Fruit fly (Drosophila melanogaster): Measurements from ENCODE around the gene ND-15.

ND-15 gene

DNA sequence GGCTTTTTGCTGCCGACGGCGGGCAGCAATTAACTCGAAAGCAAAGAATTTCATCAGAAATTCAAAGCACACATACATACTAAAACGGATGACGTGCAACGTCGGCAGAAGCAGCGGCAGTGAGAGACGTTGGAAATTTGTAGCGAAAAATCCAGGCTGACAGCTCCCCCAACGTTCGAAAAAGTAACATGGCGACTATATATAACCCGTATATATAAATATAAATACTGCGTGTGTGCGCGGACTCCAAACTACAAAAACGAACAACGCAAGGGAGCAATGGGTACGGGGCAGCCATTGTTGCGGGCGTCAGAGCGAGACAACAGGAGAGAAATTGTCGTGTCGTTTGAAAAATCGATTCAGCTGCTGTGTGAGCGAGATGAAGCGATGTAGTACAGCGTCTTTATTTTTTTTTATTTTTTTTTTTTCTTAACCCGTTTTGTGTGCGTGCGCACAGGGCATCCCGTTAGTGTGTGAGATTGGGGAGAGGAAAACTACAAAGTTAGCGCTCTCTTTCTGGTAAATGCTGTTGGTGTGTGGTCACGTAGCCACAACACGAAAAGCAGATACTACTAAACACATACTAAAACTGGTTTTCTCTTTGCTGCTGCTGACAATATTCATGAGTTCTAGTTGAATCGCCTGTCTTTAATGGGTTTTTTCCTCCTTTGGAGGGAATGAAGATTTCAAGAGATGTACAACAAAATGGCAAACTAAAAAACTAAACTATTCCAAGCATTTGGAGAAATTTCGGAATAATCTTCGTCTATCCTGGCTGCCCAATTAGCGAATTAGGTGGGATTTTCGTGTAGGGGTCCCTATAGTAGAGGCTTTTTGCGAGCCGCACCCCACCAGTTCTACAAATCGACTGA, 46.3 kb downstream of the ND-15 start (continued):
- TF ChIP-seq Hmr (GFP tag; optimal IDR thresholded peaks at IDR 0.05) (peak; percentile 68), sima (GFP tag; optimal IDR thresholded peaks at IDR 0.05) (no peak), CG8765 (GFP tag; IDR thresholded peaks at IDR 0.05) (no peak), CG18011 (GFP tag; optimal IDR thresholded peaks at IDR 0.05) (no peak), wek (GFP tag; optimal IDR thresholded peaks at IDR 0.05) (no peak), unc-4 (GFP tag; IDR thresholded peaks at IDR 0.05; ENCODE audit: partially characterized antibody) (no peak), ssp (GFP tag; IDR thresholded peaks at IDR 0.05) (no peak), CG4360 (GFP tag; IDR thresholded peaks at IDR 0.05) (no peak), CG17568 (GFP tag; optimal IDR thresholded peaks at IDR 0.05) (peak; percentile 52), insv (GFP tag; optimal IDR thresholded peaks at IDR 0.05) (peak in 1 of 2 experiments; percentile 27), Hr51 (GFP tag; optimal IDR thresholded peaks at IDR 0.05) (peak in 1 of 2 experiments; percentile 25), CG7357 (GFP tag; IDR thresholded peaks at IDR 0.05) (no peak), Sry-β (GFP tag; optimal IDR thresholded peaks at IDR 0.05) (no peak), cad (GFP tag; optimal IDR thresholded peaks at IDR 0.05) (no peak), B-H2 (GFP tag; optimal IDR thresholded peaks at IDR 0.05) (peak; percentile 95), ranshi (GFP tag; IDR thresholded peaks at IDR 0.05) (no peak), CG4424 (GFP tag; optimal IDR thresholded peaks at IDR 0.05) (peak; percentile 52), CG10462 (GFP tag; optimal IDR thresholded peaks at IDR 0.05) (no peak), Pdp1 (GFP tag; optimal IDR thresholded peaks at IDR 0.05) (peak; percentile 9 to 47), eyg (GFP tag; optimal IDR thresholded peaks at IDR 0.05) (no peak), CG6689 (GFP tag; IDR thresholded peaks at IDR 0.05) (no peak), CG14050 (GFP tag; IDR thresholded peaks at IDR 0.05) (no peak), ara (GFP tag; IDR thresholded peaks at IDR 0.05) (no peak), abd-A (tag; optimal IDR thresholded peaks at IDR 0.05) (peak; percentile 99), danr (GFP tag; IDR thresholded peaks at IDR 0.05) (no peak), CG3847 (GFP tag; IDR thresholded peaks at IDR 0.05) (no peak), Optix (GFP tag; IDR thresholded peaks at IDR 0.05) (no peak), CG15073 (GFP tag; optimal IDR thresholded peaks at IDR 0.05) (no peak), NfI (GFP tag; optimal IDR thresholded peaks at IDR 0.05) (peak; percentile 18), trem (tag; optimal IDR thresholded peaks at IDR 0.05) (no peak), BtbVII (GFP tag; optimal IDR thresholded peaks at IDR 0.05) (peak; percentile 43), CG8944 (GFP tag; optimal IDR thresholded peaks at IDR 0.05) (no peak), CG10147 (GFP tag; optimal IDR thresholded peaks at IDR 0.05) (peak; percentile 62), CrebB (tag; optimal IDR thresholded peaks at IDR 0.05) (peak; percentile 60), CG2889 (GFP tag; IDR thresholded peaks at IDR 0.05) (no peak), NFAT (GFP tag; IDR thresholded peaks at IDR 0.05) (no peak), zfh2 (GFP tag; optimal IDR thresholded peaks at IDR 0.05) (no peak), tio (GFP tag; optimal IDR thresholded peaks at IDR 0.05) (no peak), CG9215 (GFP tag; IDR thresholded peaks at IDR 0.05) (no peak), toy (GFP tag; IDR thresholded peaks at IDR 0.05) (no peak), stwl (tag; optimal IDR thresholded peaks at IDR 0.05) (no peak), sisA (GFP tag; IDR thresholded peaks at IDR 0.05) (no peak), Mes4 (GFP tag; optimal IDR thresholded peaks at IDR 0.05) (peak; percentile 40), ATbp (GFP tag; optimal IDR thresholded peaks at IDR 0.05) (no peak), dati (GFP tag; IDR thresholded peaks at IDR 0.05) (no peak), HmgZ (tag; optimal IDR thresholded peaks at IDR 0.05) (peak; percentile 78), schlank (tag; optimal IDR thresholded peaks at IDR 0.05) (no peak), pros (GFP tag; optimal IDR thresholded peaks at IDR 0.05) (peak; percentile 99), CG30020 (tag; optimal IDR thresholded peaks at IDR 0.05) (no peak), Dll (GFP tag; IDR thresholded peaks at IDR 0.05; ENCODE audit: partially characterized antibody) (no peak)
